Worm (Caenorhabditis elegans): Measurements from ENCODE around the gene ZC53.1.
A peak's percentile ranks its signal among the peaks of the same experiment; 100 is the strongest.

Gene ZC53.1

ce11 chrX:1924138-1924537, 11.0 kb upstream of the ZC53.1 start, which contains the start of gene ZC53.2:
Gene ZC53.2 (minus strand): TSS chrX:1924238.
- TF ChIP-seq attf-6 (GFP tag; IDR thresholded peaks at IDR 0.05) (no peak), B0261.1 (tag; optimal IDR thresholded peaks at IDR 0.05) (no peak), hsf-1 (GFP tag; IDR thresholded peaks at IDR 0.05) (no peak), madf-3 (GFP tag; IDR thresholded peaks at IDR 0.05) (no peak), let-607 (tag; optimal IDR thresholded peaks at IDR 0.05) (no peak), ccch-3 (GFP tag; optimal IDR thresholded peaks at IDR 0.05) (no peak), ztf-6 (GFP tag; IDR thresholded peaks at IDR 0.05) (no peak), mes-4 (tag; optimal IDR thresholded peaks at IDR 0.05) (no peak), ceh-40 (GFP tag; IDR thresholded peaks at IDR 0.05) (no peak), F10E7.11 (tag; optimal IDR thresholded peaks at IDR 0.05) (no peak), madf-6 (GFP tag; IDR thresholded peaks at IDR 0.05) (no peak)

ce11 chrX:1922294-1922693, 9.1 kb upstream of the ZC53.1 start, which contains the start of gene ZC53.22:
Gene ZC53.22 (minus strand): TSS chrX:1922394.
- TF ChIP-seq ztf-25 (GFP tag; IDR thresholded peaks at IDR 0.05), result no peak
- no peak for TF ChIP-seq cebp-1 (GFP tag; IDR thresholded peaks at IDR 0.05)
- no peak for TF ChIP-seq cebp-1 (tag; optimal IDR thresholded peaks at IDR 0.05)
- no peak for TF ChIP-seq ztf-6 (GFP tag; IDR thresholded peaks at IDR 0.05)
- no peak for TF ChIP-seq ztf-18 (tag; optimal IDR thresholded peaks at IDR 0.05)
- no peak for TF ChIP-seq ceh-79 (tag; optimal IDR thresholded peaks at IDR 0.05)
- no peak for TF ChIP-seq ceh-91 (GFP tag; IDR thresholded peaks at IDR 0.05)
- no peak for TF ChIP-seq hmg-20 (GFP tag; IDR thresholded peaks at IDR 0.05)
- TF ChIP-seq Y79H2A.3 (GFP tag; conservative IDR thresholded peaks at IDR 0.05), result no peak
- TF ChIP-seq tlf-1 (GFP tag; optimal IDR thresholded peaks at IDR 0.05), result no peak
- TF ChIP-seq ekl-4 (GFP tag; IDR thresholded peaks at IDR 0.05), result no peak
- TF ChIP-seq Y95B8A.8 (GFP tag; IDR thresholded peaks at IDR 0.05), result no peak
- no peak for TF ChIP-seq attf-6 (GFP tag; IDR thresholded peaks at IDR 0.05)
- no peak for TF ChIP-seq xnd-1 (tag; optimal IDR thresholded peaks at IDR 0.05)
- TF ChIP-seq F22D6.2 (tag; optimal IDR thresholded peaks at IDR 0.05), result no peak
- TF ChIP-seq lsy-27 (tag; optimal IDR thresholded peaks at IDR 0.05; ENCODE audit: borderline replicate concordance, insufficient read depth), result no peak
- no peak for TF ChIP-seq him-1 (tag; optimal IDR thresholded peaks at IDR 0.05)
- no peak for TF ChIP-seq F37B4.10 (GFP tag; IDR thresholded peaks at IDR 0.05)
- TF ChIP-seq dox-1 (GFP tag; IDR thresholded peaks at IDR 0.05), result no peak
- TF ChIP-seq T07F8.4 (tag; optimal IDR thresholded peaks at IDR 0.05), result no peak
- TF ChIP-seq egrh-3 (GFP tag; IDR thresholded peaks at IDR 0.05), result no peak

ce11 chrX:1917169-1917568, 4.0 kb upstream of the ZC53.1 start, which contains the start of gene dot-1.5:
Gene dot-1.5 (plus strand): TSS chrX:1917469.
- TF ChIP-seq attf-3 (GFP tag; conservative IDR thresholded peaks at IDR 0.05) (no peak), bed-2 (GFP tag; IDR thresholded peaks at IDR 0.05) (no peak), F37B4.10 (GFP tag; IDR thresholded peaks at IDR 0.05) (no peak), madf-10 (tag; optimal IDR thresholded peaks at IDR 0.05) (no peak)

ce11 chrX:1915022-1915421, 1.9 kb upstream of the ZC53.1 start, which contains the start of gene rgs-9:
Gene rgs-9 (plus strand): TSS chrX:1915258.
- TF ChIP-seq athp-1 (tag; optimal IDR thresholded peaks at IDR 0.05) (no peak), aptf-2 (GFP tag; conservative IDR thresholded peaks at IDR 0.05) (peak; percentile 88)
